Worm (Caenorhabditis elegans) whole organism, L1 larva: ENCODE measurements around the gene cox-6B.

Experiments
- C34B4.2 ChIP-seq: sonication (generic microtip); optimal IDR thresholded peaks from 2 replicates; lab custom pipeline; 2017; ENCODE audit warnings: mild to moderate bottlenecking, missing genetic modification characterization, missing compliant biosample characterization
- ceh-63 ChIP-seq: fragments of 200-800 bp; sonication (Bioruptor generic); optimal IDR thresholded peaks from 2 replicates; lab custom pipeline; 2018; ENCODE audit warnings: mild to moderate bottlenecking, missing genetic modification characterization, missing compliant biosample characterization
- ceh-8 ChIP-seq: fragments of 200-800 bp; sonication (Bioruptor generic); optimal IDR thresholded peaks from 2 replicates; lab custom pipeline; 2018; ENCODE audit warnings: mild to moderate bottlenecking, missing genetic modification characterization, moderate library complexity, missing compliant biosample characterization
- ceh-82 ChIP-seq, 3 experiments: fragments of 150-350 bp in 1 of 3; sonication (generic microtip) in 2 of 3; optimal IDR thresholded peaks; 2 replicates each; lab custom pipeline; 2014 to 2017; ENCODE audit warnings: missing biosample characterization in 3 of 3, missing genetic modification characterization in 3 of 3
- ceh-90 ChIP-seq: sonication (generic microtip); optimal IDR thresholded peaks from 2 replicates; lab custom pipeline; 2016; ENCODE audit warnings: missing genetic modification characterization, missing compliant biosample characterization
- ces-1 ChIP-seq: fragments of 150-350 bp; optimal IDR thresholded peaks from 2 replicates; lab custom pipeline; 2014; ENCODE audit warnings: missing biosample characterization, missing genetic modification reagents, missing genetic modification characterization
- efl-1 ChIP-seq, 4 experiments: fragments of 150-350 bp; optimal IDR thresholded peaks in 3 of 4; peaks in 1 of 4; 1 replicate in 1 of 4; 2 replicates in 3 of 4; lab custom pipeline; 2014; ENCODE audit warnings: missing biosample characterization in 2 of 4, missing genetic modification characterization in 2 of 4, missing genetic modification reagents in 2 of 4
- egl-27 ChIP-seq, 2 experiments: fragments of 150-350 bp in 1 of 2; sonication (generic microtip); optimal IDR thresholded peaks; 3 replicates each; lab custom pipeline; 2017 to 2018; ENCODE audit warnings: missing biosample characterization in 2 of 2, missing genetic modification characterization in 2 of 2, missing genetic modification reagents in 2 of 2
- fkh-8 ChIP-seq: sonication (generic microtip); optimal IDR thresholded peaks from 2 replicates; lab custom pipeline; 2016; ENCODE audit warnings: mild to moderate bottlenecking, missing genetic modification characterization, missing compliant biosample characterization
- mdl-1 ChIP-seq, 2 experiments: fragments of 150-350 bp; optimal IDR thresholded peaks; 2 replicates each; lab custom pipeline; 2014 to 2017; ENCODE audit warnings: missing biosample characterization in 2 of 2, missing genetic modification characterization in 2 of 2, inconsistent platforms in 1 of 2
- nhr-12 ChIP-seq: sonication (generic microtip); optimal IDR thresholded peaks from 2 replicates; lab custom pipeline; 2017; ENCODE audit warnings: missing biosample characterization, missing genetic modification characterization
- rnt-1 ChIP-seq: sonication (generic microtip); optimal IDR thresholded peaks from 2 replicates; lab custom pipeline; 2016; ENCODE audit warnings: mild to moderate bottlenecking, missing genetic modification characterization, moderate library complexity, missing compliant biosample characterization
- skn-1 ChIP-seq: fragments of 150-350 bp; optimal IDR thresholded peaks from 2 replicates; lab custom pipeline; 2014; ENCODE audit warnings: missing biosample characterization, missing genetic modification characterization
- snpc-4 ChIP-seq: fragments of 150-350 bp; optimal IDR thresholded peaks from 2 replicates; lab custom pipeline; 2014; ENCODE audit warnings: missing biosample characterization, missing genetic modification characterization

- TF ChIP-seq skn-1 (peak; percentile 14), fkh-8 (no peak), ceh-63 (GFP tag; lab: Kevin White, UChicago) (no peak), snpc-4 (tag; lab: Kevin White, UChicago) (peak; percentile 48), egl-27 (tag; optimal IDR thresholded peaks at IDR 0.05; lab: Kevin White, UChicago) (no peak), ces-1 (no peak), ceh-82 (tag; optimal IDR thresholded peaks at IDR 0.05; lab: Kevin White, UChicago) (peak in 2 of 3 experiments; percentile 36 to 41), ceh-8 (GFP tag; lab: Kevin White, UChicago) (no peak), ceh-90 (no peak), nhr-12 (no peak), rnt-1 (tag; lab: Kevin White, UChicago) (no peak), mdl-1 (tag; optimal IDR thresholded peaks at IDR 0.05; lab: Kevin White, UChicago) (peak in 1 of 2 experiments; percentile 74), C34B4.2 (tag; lab: Kevin White, UChicago) (no peak), efl-1 (optimal IDR thresholded peaks at IDR 0.05; lab: Kevin White, UChicago) (peak; percentile 80), efl-1 (GFP tag; optimal IDR thresholded peaks at IDR 0.05 in 1 of 2; lab: Kevin White, UChicago) (peak; percentile 78 to 98)
Observed at ce11 chrIII:2804461-2804860, 105.0 kb downstream of the cox-6B start.
